Worm (Caenorhabditis elegans) whole organism, L1 larva: Measurements from ENCODE around the gene C34D4.10.

ENCODE experiments used
- alr-1 ChIP-seq: fragments of 200-800 bp; sonication (Bioruptor generic); optimal IDR thresholded peaks from 2 replicates; lab custom pipeline; 2018; ENCODE audit warnings: borderline replicate concordance, mild to moderate bottlenecking, missing genetic modification characterization, missing compliant biosample characterization
- ama-1 ChIP-seq: fragments of 150-350 bp; optimal IDR thresholded peaks from 2 replicates; lab custom pipeline; 2014
- ceh-82 ChIP-seq, 3 experiments: fragments of 150-350 bp in 1 of 3; sonication (generic microtip) in 2 of 3; optimal IDR thresholded peaks; 2 replicates each; lab custom pipeline; 2014 to 2017; ENCODE audit warnings: missing biosample characterization in 3 of 3, missing genetic modification characterization in 3 of 3
- egl-27 ChIP-seq, 2 experiments: fragments of 150-350 bp in 1 of 2; sonication (generic microtip); optimal IDR thresholded peaks; 3 replicates each; lab custom pipeline; 2017 to 2018; ENCODE audit warnings: missing biosample characterization in 2 of 2, missing genetic modification characterization in 2 of 2, missing genetic modification reagents in 2 of 2
- fkh-4 ChIP-seq: sonication (generic microtip); optimal IDR thresholded peaks from 2 replicates; lab custom pipeline; 2016; ENCODE audit warnings: missing compliant biosample characterization, missing genetic modification characterization, borderline replicate concordance
- nhr-12 ChIP-seq: sonication (generic microtip); optimal IDR thresholded peaks from 2 replicates; lab custom pipeline; 2017; ENCODE audit warnings: missing biosample characterization, missing genetic modification characterization
- nhr-19 ChIP-seq: fragments of 200-800 bp; sonication (Bioruptor generic); conservative IDR thresholded peaks from 2 replicates; pipeline ENCODE4 v1.3.6; 2022; ENCODE audit warnings: missing genetic modification characterization, missing compliant biosample characterization
- nhr-237 ChIP-seq: fragments of 150-350 bp; optimal IDR thresholded peaks from 2 replicates; lab custom pipeline; 2014; ENCODE audit warnings: missing biosample characterization, missing genetic modification characterization
- ztf-11 ChIP-seq, 2 experiments: sonication (generic microtip); optimal IDR thresholded peaks; 2 replicates each; lab custom pipeline; 2016 to 2017; ENCODE audit warnings: missing genetic modification characterization in 2 of 2, missing biosample characterization in 1 of 2, missing compliant biosample characterization in 1 of 2
- ztf-4 ChIP-seq: fragments of 150-350 bp; optimal IDR thresholded peaks from 2 replicates; lab custom pipeline; 2014; ENCODE audit warnings: missing biosample characterization, missing genetic modification characterization

DNA sequence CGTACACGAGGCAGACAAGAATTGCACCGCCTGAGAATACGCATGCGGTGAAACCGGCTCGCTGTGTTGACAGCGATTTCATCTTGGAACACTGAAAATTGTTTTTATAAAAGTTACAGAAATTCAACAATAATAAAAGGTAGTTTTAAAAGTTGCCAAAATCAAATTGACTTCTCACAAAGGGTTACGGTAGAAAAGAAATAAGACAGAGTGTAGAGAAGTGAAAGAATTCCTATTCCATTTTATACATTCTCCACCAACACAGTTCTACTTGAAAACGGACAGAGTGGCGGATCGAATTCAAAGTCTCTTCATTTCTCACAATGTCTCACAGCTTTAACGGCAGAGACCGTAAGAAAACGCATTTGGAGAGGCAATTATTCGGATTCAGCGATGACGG lies 31.2 kb upstream of the C34D4.10 start, which contains the start of gene col-113:
- TF ChIP-seq ceh-82 (tag; optimal IDR thresholded peaks at IDR 0.05; lab: Kevin White, UChicago) (no peak), nhr-237 (tag; lab: Kevin White, UChicago) (no peak), ama-1 (lab: Kevin White, UChicago) (no peak), alr-1 (tag; lab: Kevin White, UChicago) (no peak), fkh-4 (no peak), egl-27 (tag; optimal IDR thresholded peaks at IDR 0.05; lab: Kevin White, UChicago) (no peak), ztf-11 (tag; optimal IDR thresholded peaks at IDR 0.05; lab: Kevin White, UChicago) (no peak), ztf-4 (no peak), nhr-19 (no peak), nhr-12 (tag; lab: Kevin White, UChicago) (no peak)
